Worm (Caenorhabditis elegans) whole organism, young adult: ENCODE measurements around the gene mig-22.

Experiments
- akir-1 ChIP-seq: fragments of 200-800 bp; sonication (Bioruptor generic); optimal IDR thresholded peaks from 2 replicates; lab custom pipeline; 2018; ENCODE audit warnings: mild to moderate bottlenecking, missing genetic modification characterization, moderate library complexity, missing compliant biosample characterization
- ama-1 ChIP-seq, 3 experiments: fragments of 150-350 bp in 1 of 3; sonication (generic microtip) in 2 of 3; optimal IDR thresholded peaks; 2 replicates each; lab custom pipeline; 2014 to 2018; ENCODE audit warnings: missing biosample characterization in 2 of 3, missing genetic modification characterization in 2 of 3, missing genetic modification reagents in 2 of 3
- efl-1 ChIP-seq: fragments of 150-350 bp; optimal IDR thresholded peaks from 2 replicates; lab custom pipeline; 2014; ENCODE audit warnings: missing biosample characterization, missing genetic modification reagents, missing genetic modification characterization
- nfyb-1 ChIP-seq: fragments of 200-800 bp; sonication (Bioruptor generic); IDR thresholded peaks from 2 replicates; pipeline ENCODE4 v1.3.6; 2022; ENCODE audit warnings: missing genetic modification reagents, missing genetic modification characterization, missing compliant biosample characterization
- nhr-27 ChIP-seq: fragments of 200-800 bp; sonication (Bioruptor generic); optimal IDR thresholded peaks from 2 replicates; lab custom pipeline; 2018; ENCODE audit warnings: mild to moderate bottlenecking, missing genetic modification characterization, moderate library complexity, missing compliant biosample characterization
- snpc-4 ChIP-seq, 5 experiments: fragments of 150-350 bp in 1 of 5; sonication (generic microtip) in 4 of 5; optimal IDR thresholded peaks; 2 replicates each; lab custom pipeline; 2014 to 2018; ENCODE audit warnings: missing genetic modification characterization in 5 of 5, missing biosample characterization in 3 of 5, antibody characterized with exemption in 2 of 5, mild to moderate bottlenecking in 2 of 5, missing compliant biosample characterization in 2 of 5, missing genotype in 2 of 5, moderate library complexity in 2 of 5, missing genetic modification reagents in 1 of 5
- ztf-25 ChIP-seq: fragments of 200-800 bp; sonication (Bioruptor generic); IDR thresholded peaks from 2 replicates; pipeline ENCODE4 v1.3.6; 2022; ENCODE audit warnings: missing genetic modification reagents, missing genetic modification characterization, missing compliant biosample characterization

ce11 chrIII:8767889-8768361 lies 783 bp upstream of the mig-22 start, which contains the start of gene mtss-1:
- TF ChIP-seq snpc-4 (GFP tag; optimal IDR thresholded peaks at IDR 0.05; lab: Kevin White, UChicago) (peak; percentile 3), snpc-4 (tag; optimal IDR thresholded peaks at IDR 0.05; lab: Kevin White, UChicago) (peak in 2 of 4 experiments; percentile 33 to 53), ztf-25 (GFP tag; lab: Robert Waterston, UW) (no peak), nfyb-1 (GFP tag; lab: Robert Waterston, UW) (peak; percentile 51; the same call in 1 of the 2 replicates), akir-1 (no peak), efl-1 (GFP tag; lab: Kevin White, UChicago) (no peak), ama-1 (optimal IDR thresholded peaks at IDR 0.05; lab: Kevin White, UChicago) (no peak), ama-1 (GFP tag; optimal IDR thresholded peaks at IDR 0.05; lab: Kevin White, UChicago) (no peak), nhr-27 (no peak)
